Worm (Caenorhabditis elegans) whole organism, young adult: ENCODE measurements around the gene mex-1.

Experiments used
- B0019.2 ChIP-seq: fragments of 200-800 bp; sonication (Bioruptor generic); conservative IDR thresholded peaks from 2 replicates; pipeline ENCODE4 v1.3.6; 2022; ENCODE audit warnings: missing genetic modification reagents, missing genetic modification characterization, missing compliant biosample characterization
- B0261.1 ChIP-seq: sonication (generic microtip); optimal IDR thresholded peaks from 2 replicates; lab custom pipeline; 2016; ENCODE audit warnings: mild to moderate bottlenecking, missing genetic modification characterization, moderate library complexity, missing compliant biosample characterization
- C06A6.2 ChIP-seq: fragments of 200-800 bp; sonication (Bioruptor generic); conservative IDR thresholded peaks from 2 replicates; pipeline ENCODE4 v1.3.6; 2022; ENCODE audit warnings: missing genetic modification characterization, missing compliant biosample characterization
- F10E7.11 ChIP-seq: sonication (generic microtip); optimal IDR thresholded peaks from 2 replicates; lab custom pipeline; 2017; ENCODE audit warnings: mild to moderate bottlenecking, missing genetic modification characterization, moderate library complexity, missing compliant biosample characterization
- F23B12.7 ChIP-seq: sonication (generic microtip); optimal IDR thresholded peaks from 2 replicates; lab custom pipeline; 2017; ENCODE audit warnings: missing genetic modification characterization, mild to moderate bottlenecking, missing compliant biosample characterization, antibody characterized with exemption, moderate library complexity; ENCODE audit not compliant: insufficient read depth
- F33H1.4 ChIP-seq: fragments of 200-800 bp; sonication (Bioruptor generic); IDR thresholded peaks from 2 replicates; pipeline ENCODE4 v1.3.6; 2022; ENCODE audit warnings: missing genetic modification reagents, missing genetic modification characterization, missing compliant biosample characterization
- F37B4.10 ChIP-seq: fragments of 200-800 bp; sonication (Bioruptor generic); IDR thresholded peaks from 2 replicates; pipeline ENCODE4 v1.3.6; 2022; ENCODE audit warnings: missing genetic modification characterization, missing compliant biosample characterization
- F39B2.1 ChIP-seq: fragments of 200-800 bp; sonication (Bioruptor generic); IDR thresholded peaks from 2 replicates; pipeline ENCODE4 v1.3.6; 2022; ENCODE audit warnings: missing genetic modification reagents, missing genetic modification characterization, missing compliant biosample characterization
- F49E8.2 ChIP-seq: sonication (generic microtip); optimal IDR thresholded peaks from 3 replicates; lab custom pipeline; 2017; ENCODE audit warnings: missing genetic modification characterization, mild to moderate bottlenecking, missing compliant biosample characterization, antibody characterized with exemption, moderate library complexity; ENCODE audit not compliant: insufficient read depth
- F52B5.7 ChIP-seq: sonication (generic microtip); optimal IDR thresholded peaks from 2 replicates; lab custom pipeline; 2016; ENCODE audit warnings: mild to moderate bottlenecking, missing genetic modification characterization, missing compliant biosample characterization
- F55B11.4 ChIP-seq: sonication (generic microtip); optimal IDR thresholded peaks from 2 replicates; lab custom pipeline; 2016; ENCODE audit warnings: missing compliant biosample characterization, missing genetic modification characterization, borderline replicate concordance; ENCODE audit not compliant: insufficient read depth
- F57A8.1 ChIP-seq: fragments of 200-800 bp; sonication (Bioruptor generic); optimal IDR thresholded peaks from 2 replicates; lab custom pipeline; 2018; ENCODE audit warnings: mild to moderate bottlenecking, missing genetic modification characterization, moderate library complexity, missing compliant biosample characterization
- F57C9.4 ChIP-seq: sonication (generic microtip); optimal IDR thresholded peaks from 2 replicates; lab custom pipeline; 2017; ENCODE audit warnings: mild to moderate bottlenecking, missing genetic modification characterization, missing compliant biosample characterization
- T07F8.4 ChIP-seq: sonication (generic microtip); optimal IDR thresholded peaks from 2 replicates; lab custom pipeline; 2016; ENCODE audit warnings: mild to moderate bottlenecking, missing genetic modification characterization, moderate library complexity, missing compliant biosample characterization
- T26A5.8 ChIP-seq: sonication (generic microtip); optimal IDR thresholded peaks from 2 replicates; lab custom pipeline; 2016; ENCODE audit warnings: missing genetic modification characterization, missing compliant biosample characterization
- Y67H2A.10 ChIP-seq: fragments of 200-800 bp; sonication (Bioruptor generic); conservative IDR thresholded peaks from 2 replicates; pipeline ENCODE4 v1.3.6; 2022; ENCODE audit warnings: missing genetic modification reagents, missing genetic modification characterization, missing compliant biosample characterization
- Y79H2A.3 ChIP-seq: fragments of 200-800 bp; sonication (Bioruptor generic); conservative IDR thresholded peaks from 2 replicates; pipeline ENCODE4 v1.3.6; 2022; ENCODE audit warnings: missing genetic modification reagents, missing genetic modification characterization, missing compliant biosample characterization
- Y95B8A.8 ChIP-seq: fragments of 200-800 bp; sonication (Bioruptor generic); IDR thresholded peaks from 2 replicates; pipeline ENCODE4 v1.3.6; 2022; ENCODE audit warnings: missing genetic modification reagents, missing genetic modification characterization, missing compliant biosample characterization
- aptf-3 ChIP-seq: fragments of 200-800 bp; sonication (Bioruptor generic); IDR thresholded peaks from 2 replicates; pipeline ENCODE4 v1.3.6; 2022; ENCODE audit warnings: missing genetic modification characterization, missing compliant biosample characterization
- atf-7 ChIP-seq: sonication (generic microtip); optimal IDR thresholded peaks from 2 replicates; lab custom pipeline; 2017; ENCODE audit warnings: mild to moderate bottlenecking, missing genetic modification characterization, missing compliant biosample characterization
- attf-3 ChIP-seq: fragments of 200-800 bp; sonication (Bioruptor generic); conservative IDR thresholded peaks from 2 replicates; pipeline ENCODE4 v1.3.6; 2022; ENCODE audit warnings: missing genetic modification reagents, missing genetic modification characterization, missing compliant biosample characterization
- cebp-1 ChIP-seq, 2 experiments: fragments of 200-800 bp in 1 of 2; sonication (Bioruptor generic) in 1 of 2; sonication (generic microtip) in 1 of 2; IDR thresholded peaks in 1 of 2; optimal IDR thresholded peaks in 1 of 2; 2 replicates each; pipeline versions ENCODE4 v1.3.6 to Lab custom; 2017 to 2022; ENCODE audit warnings: missing compliant biosample characterization in 2 of 2, missing genetic modification characterization in 2 of 2, mild to moderate bottlenecking in 1 of 2, missing genetic modification reagents in 1 of 2, moderate library complexity in 1 of 2
- cebp-2 ChIP-seq: fragments of 200-800 bp; sonication (Bioruptor generic); IDR thresholded peaks from 2 replicates; pipeline ENCODE4 v1.3.6; 2022; ENCODE audit warnings: missing genetic modification characterization, missing compliant biosample characterization
- ceh-79 ChIP-seq: sonication (generic microtip); optimal IDR thresholded peaks from 2 replicates; lab custom pipeline; 2017; ENCODE audit warnings: mild to moderate bottlenecking, missing genetic modification characterization, missing compliant biosample characterization
- dpff-1 ChIP-seq: sonication (generic microtip); optimal IDR thresholded peaks from 2 replicates; lab custom pipeline; 2017; ENCODE audit warnings: mild to moderate bottlenecking, missing genetic modification characterization, missing compliant biosample characterization
- egl-18 ChIP-seq: fragments of 200-800 bp; sonication (Bioruptor generic); IDR thresholded peaks from 2 replicates; pipeline ENCODE4 v1.3.6; 2022; ENCODE audit warnings: missing genetic modification reagents, missing genetic modification characterization, missing compliant biosample characterization
- egl-44 ChIP-seq: fragments of 200-800 bp; sonication (Bioruptor generic); IDR thresholded peaks from 2 replicates; pipeline ENCODE4 v1.3.6; 2022; ENCODE audit warnings: missing genetic modification reagents, missing genetic modification characterization, missing compliant biosample characterization
- ekl-4 ChIP-seq: fragments of 200-800 bp; sonication (Bioruptor generic); IDR thresholded peaks from 2 replicates; pipeline ENCODE4 v1.3.6; 2022; ENCODE audit warnings: missing genetic modification reagents, missing genetic modification characterization, missing compliant biosample characterization
- fkh-3 ChIP-seq: sonication (generic microtip); optimal IDR thresholded peaks from 2 replicates; lab custom pipeline; 2016; ENCODE audit warnings: mild to moderate bottlenecking, missing genetic modification characterization, missing compliant biosample characterization
- hsf-1 ChIP-seq: fragments of 200-800 bp; sonication (Bioruptor generic); IDR thresholded peaks from 2 replicates; pipeline ENCODE4 v1.3.6; 2022; ENCODE audit warnings: missing genetic modification reagents, missing genetic modification characterization, missing compliant biosample characterization
- lin-26 ChIP-seq: fragments of 200-800 bp; sonication (Bioruptor generic); IDR thresholded peaks from 2 replicates; pipeline ENCODE4 v1.3.6; 2022; ENCODE audit warnings: missing genetic modification reagents, missing genetic modification characterization, missing compliant biosample characterization
- mcd-1 ChIP-seq: fragments of 200-800 bp; sonication (Bioruptor generic); IDR thresholded peaks from 2 replicates; pipeline ENCODE4 v1.3.6; 2022; ENCODE audit warnings: missing genetic modification reagents, missing genetic modification characterization, missing compliant biosample characterization
- nfya-1 ChIP-seq: sonication (generic microtip); optimal IDR thresholded peaks from 2 replicates; lab custom pipeline; 2017; ENCODE audit warnings: antibody characterized with exemption, missing compliant biosample characterization, missing genetic modification characterization, borderline replicate concordance; ENCODE audit not compliant: insufficient read depth
- nfyb-1 ChIP-seq: fragments of 200-800 bp; sonication (Bioruptor generic); IDR thresholded peaks from 2 replicates; pipeline ENCODE4 v1.3.6; 2022; ENCODE audit warnings: missing genetic modification reagents, missing genetic modification characterization, missing compliant biosample characterization
- nhr-120 ChIP-seq: fragments of 200-800 bp; sonication (Bioruptor generic); IDR thresholded peaks from 2 replicates; pipeline ENCODE4 v1.3.6; 2022; ENCODE audit warnings: missing genetic modification characterization, missing compliant biosample characterization
- nhr-179 ChIP-seq: sonication (generic microtip); optimal IDR thresholded peaks from 2 replicates; lab custom pipeline; 2016; ENCODE audit warnings: mild to moderate bottlenecking, missing genetic modification characterization, missing compliant biosample characterization
- pha-4 ChIP-seq: fragments of 150-350 bp; sonication (generic microtip); optimal IDR thresholded peaks from 2 replicates; lab custom pipeline; 2014; ENCODE audit warnings: missing biosample characterization, missing genetic modification reagents, missing genetic modification characterization
- rcor-1 ChIP-seq: fragments of 200-800 bp; sonication (Bioruptor generic); IDR thresholded peaks from 2 replicates; pipeline ENCODE4 v1.3.6; 2022; ENCODE audit warnings: missing genetic modification reagents, missing genetic modification characterization, missing compliant biosample characterization
- repo-1 ChIP-seq: sonication (generic microtip); optimal IDR thresholded peaks from 2 replicates; lab custom pipeline; 2017; ENCODE audit warnings: mild to moderate bottlenecking, missing genetic modification characterization, missing compliant biosample characterization
- sdz-38 ChIP-seq: sonication (generic microtip); optimal IDR thresholded peaks from 2 replicates; lab custom pipeline; 2016; ENCODE audit warnings: missing genotype, missing genetic modification characterization, missing compliant biosample characterization
- sea-2 ChIP-seq: fragments of 200-800 bp; sonication (Bioruptor generic); IDR thresholded peaks from 2 replicates; pipeline ENCODE4 v1.3.6; 2022; ENCODE audit warnings: missing genetic modification characterization, missing compliant biosample characterization
- snpc-1.1 ChIP-seq: sonication (generic microtip); optimal IDR thresholded peaks from 2 replicates; lab custom pipeline; 2017; ENCODE audit warnings: missing genetic modification characterization, mild to moderate bottlenecking, missing compliant biosample characterization, antibody characterized with exemption, moderate library complexity, missing genotype, missing genetic modification reagents; ENCODE audit not compliant: insufficient read depth
- snpc-1.3 ChIP-seq: sonication (generic microtip); optimal IDR thresholded peaks from 2 replicates; lab custom pipeline; 2017; ENCODE audit warnings: missing genetic modification characterization, mild to moderate bottlenecking, missing compliant biosample characterization, antibody characterized with exemption, moderate library complexity, missing genotype, missing genetic modification reagents; ENCODE audit not compliant: insufficient read depth
- somi-1 ChIP-seq: fragments of 200-800 bp; sonication (Bioruptor generic); optimal IDR thresholded peaks from 2 replicates; lab custom pipeline; 2018; ENCODE audit warnings: mild to moderate bottlenecking, missing genetic modification characterization, missing compliant biosample characterization
- tbp1 ChIP-seq: fragments of 200-800 bp; sonication (Bioruptor generic); optimal IDR thresholded peaks from 2 replicates; lab custom pipeline; 2018; ENCODE audit warnings: mild to moderate bottlenecking, missing genetic modification characterization, missing compliant biosample characterization
- tbx-9 ChIP-seq: sonication (generic microtip); optimal IDR thresholded peaks from 2 replicates; lab custom pipeline; 2016; ENCODE audit warnings: borderline replicate concordance, missing genetic modification characterization, inconsistent platforms, missing compliant biosample characterization
- xnd-1 ChIP-seq: sonication (generic microtip); optimal IDR thresholded peaks from 2 replicates; lab custom pipeline; 2016; ENCODE audit warnings: missing genotype, missing genetic modification reagents, missing genetic modification characterization, missing compliant biosample characterization

The mex-1 gene

ce11 chrII:12006575-12007098, 38.2 kb downstream of the mex-1 start, which contains the start of gene mcm-2 (continued):
- TF ChIP-seq nfyb-1 (GFP tag; lab: Robert Waterston, UW) (peak; percentile 64), ekl-4 (GFP tag; lab: Robert Waterston, UW) (no peak; the same call in 1 of the 2 replicates), aptf-3 (GFP tag; lab: Robert Waterston, UW) (no peak), tbx-9 (tag; lab: Kevin White, UChicago) (no peak), cebp-1 (GFP tag; IDR thresholded peaks at IDR 0.05; lab: Robert Waterston, UW) (no peak), cebp-1 (tag; optimal IDR thresholded peaks at IDR 0.05; lab: Kevin White, UChicago) (no peak), atf-7 (tag; lab: Kevin White, UChicago) (peak; percentile 93), snpc-1.3 (tag; lab: Kevin White, UChicago) (peak; percentile 90), Y95B8A.8 (GFP tag; lab: Robert Waterston, UW) (peak; percentile 96), lin-26 (GFP tag; lab: Robert Waterston, UW) (no peak), B0261.1 (tag; lab: Kevin White, UChicago) (no peak), fkh-3 (tag; lab: Kevin White, UChicago) (no peak), T07F8.4 (tag; lab: Kevin White, UChicago) (no peak), nhr-179 (tag; lab: Kevin White, UChicago) (no peak), tbp1 (GFP tag; lab: Kevin White, UChicago) (no peak), Y79H2A.3 (GFP tag; lab: Robert Waterston, UW) (peak; percentile 65; the same call in 1 of the 2 replicates), F23B12.7 (tag; lab: Kevin White, UChicago) (peak; percentile 69), cebp-2 (GFP tag; lab: Robert Waterston, UW) (no peak), F52B5.7 (tag; lab: Kevin White, UChicago) (no peak), C06A6.2 (GFP tag; lab: Robert Waterston, UW) (no peak), dpff-1 (no peak), B0019.2 (peak; percentile 94), repo-1 (no peak), egl-44 (no peak), F10E7.11 (no peak), sdz-38 (tag; lab: Kevin White, UChicago) (no peak), somi-1 (GFP tag; lab: Kevin White, UChicago) (no peak), F57A8.1 (GFP tag; lab: Kevin White, UChicago) (no peak), nhr-120 (GFP tag; lab: Robert Waterston, UW) (no peak), F55B11.4 (tag; lab: Kevin White, UChicago) (no peak), attf-3 (GFP tag; lab: Robert Waterston, UW) (peak; percentile 75), F49E8.2 (tag; lab: Kevin White, UChicago) (peak; percentile 95), mcd-1 (GFP tag; lab: Robert Waterston, UW) (peak; percentile 98), Y67H2A.10 (peak; percentile 71; the same call in 1 of the 2 replicates), pha-4 (tag; lab: Kevin White, UChicago) (no peak), egl-18 (GFP tag; lab: Robert Waterston, UW) (no peak), F39B2.1 (GFP tag; lab: Robert Waterston, UW) (no peak), nfya-1 (tag; lab: Kevin White, UChicago) (no peak), F57C9.4 (tag; lab: Kevin White, UChicago) (no peak), sea-2 (GFP tag; lab: Robert Waterston, UW) (no peak), ceh-79 (no peak), snpc-1.1 (peak; percentile 69), F37B4.10 (GFP tag; lab: Robert Waterston, UW) (no peak), T26A5.8 (tag; lab: Kevin White, UChicago) (no peak), F33H1.4 (GFP tag; lab: Robert Waterston, UW) (peak; percentile 90), hsf-1 (peak; percentile 87), xnd-1 (tag; lab: Kevin White, UChicago) (peak; percentile 97), rcor-1 (GFP tag; lab: Robert Waterston, UW) (peak; percentile 86)
